Worm (Caenorhabditis elegans): ENCODE results near the gene acr-20.
A peak's percentile ranks its signal among the peaks of the same experiment; 100 is the strongest.

Gene acr-20

ce11 chrII:14404741-14405488, 27.2 kb upstream of the acr-20 start (continued):
- no peak for TF ChIP-seq unc-98 (GFP tag; IDR thresholded peaks at IDR 0.05)
- no peak for TF ChIP-seq unc-30 (tag; optimal IDR thresholded peaks at IDR 0.05)
- peak; percentile 41 for TF ChIP-seq irx-1 (tag; optimal IDR thresholded peaks at IDR 0.05)
- no peak for TF ChIP-seq C34B4.2 (tag; optimal IDR thresholded peaks at IDR 0.05)
- TF ChIP-seq xbp-1 (tag; optimal IDR thresholded peaks at IDR 0.05), result peak; percentile 68
- TF ChIP-seq dsc-1 (tag; optimal IDR thresholded peaks at IDR 0.05), result peak; percentile 75
- no peak for TF ChIP-seq ceh-63 (GFP tag; optimal IDR thresholded peaks at IDR 0.05)
- TF ChIP-seq nhr-47 (tag; optimal IDR thresholded peaks at IDR 0.05), result peak; percentile 81
- TF ChIP-seq lsy-2 (tag; optimal IDR thresholded peaks at IDR 0.05), result peak; percentile 61 to 67
- TF ChIP-seq grh-1 (GFP tag; IDR thresholded peaks at IDR 0.05), result peak; percentile 70
- TF ChIP-seq mdl-1 (tag; optimal IDR thresholded peaks at IDR 0.05), result peak in 1 of 2 experiments; percentile 67
- peak; percentile 37 for TF ChIP-seq C16A3.4 (tag; optimal IDR thresholded peaks at IDR 0.05)
- no peak for TF ChIP-seq nhr-12 (tag; optimal IDR thresholded peaks at IDR 0.05)
- peak; percentile 77 for TF ChIP-seq nhr-19 (GFP tag; conservative IDR thresholded peaks at IDR 0.05)
- TF ChIP-seq nhr-237 (tag; optimal IDR thresholded peaks at IDR 0.05), result no peak
- TF ChIP-seq ceh-90 (tag; optimal IDR thresholded peaks at IDR 0.05), result no peak
- TF ChIP-seq ets-5 (GFP tag; IDR thresholded peaks at IDR 0.05), result no peak
- TF ChIP-seq pax-3 (tag; optimal IDR thresholded peaks at IDR 0.05), result peak; percentile 19
- TF ChIP-seq F16B12.6 (tag; optimal IDR thresholded peaks at IDR 0.05), result no peak
- TF ChIP-seq egl-13 (tag; optimal IDR thresholded peaks at IDR 0.05), result peak; percentile 55
- TF ChIP-seq nhr-77 (tag; optimal IDR thresholded peaks at IDR 0.05), result peak; percentile 32
- TF ChIP-seq zag-1 (tag; optimal IDR thresholded peaks at IDR 0.05), result no peak
- TF ChIP-seq nhr-84 (tag; optimal IDR thresholded peaks at IDR 0.05), result no peak
- peak; percentile 63 for TF ChIP-seq aha-1 (tag; optimal IDR thresholded peaks at IDR 0.05)
- TF ChIP-seq dpl-1 (GFP tag; optimal IDR thresholded peaks at IDR 0.05), result peak; percentile 36 to 61 (median 60)
- no peak for TF ChIP-seq sup-37 (GFP tag; optimal IDR thresholded peaks at IDR 0.05)
- TF ChIP-seq ces-1 (GFP tag; optimal IDR thresholded peaks at IDR 0.05), result no peak
- TF ChIP-seq nhr-20 (tag; optimal IDR thresholded peaks at IDR 0.05), result peak; percentile 82
- TF ChIP-seq nhr-11 (tag; optimal IDR thresholded peaks at IDR 0.05), result no peak
- no peak for TF ChIP-seq tlp-1 (tag; optimal IDR thresholded peaks at IDR 0.05)
- peak; percentile 92 for TF ChIP-seq nhr-85 (tag)
- TF ChIP-seq blmp-1 (tag; optimal IDR thresholded peaks at IDR 0.05), result peak; percentile 92
- peak; percentile 75 for TF ChIP-seq tbx-2 (tag; optimal IDR thresholded peaks at IDR 0.05)
- TF ChIP-seq nhr-71 (tag; optimal IDR thresholded peaks at IDR 0.05), result peak; percentile 90
- TF ChIP-seq unc-86 (tag; optimal IDR thresholded peaks at IDR 0.05), result peak; percentile 85
- no peak for TF ChIP-seq elt-2 (tag; optimal IDR thresholded peaks at IDR 0.05)
- peak; percentile 51; the same call in 1 of the 2 replicates for TF ChIP-seq mab-9 (GFP tag; IDR thresholded peaks at IDR 0.05)
- no peak for TF ChIP-seq hlh-4 (tag; optimal IDR thresholded peaks at IDR 0.05)
- TF ChIP-seq lin-39 (tag; optimal IDR thresholded peaks at IDR 0.05), result peak; percentile 47
- TF ChIP-seq efl-1 (optimal IDR thresholded peaks at IDR 0.05), result peak; percentile 65 to 72
- TF ChIP-seq efl-1 (GFP tag; optimal IDR thresholded peaks at IDR 0.05 in 1 of 2), result peak; percentile 26 to 61
- TF ChIP-seq C04F5.9 (tag; optimal IDR thresholded peaks at IDR 0.05), result no peak
- TF ChIP-seq snpc-4 (tag; optimal IDR thresholded peaks at IDR 0.05), result peak; percentile 21
- TF ChIP-seq hlh-17 (GFP tag; optimal IDR thresholded peaks at IDR 0.05; ENCODE audit: borderline replicate concordance), result no peak
- no peak for TF ChIP-seq pqm-1 (tag; optimal IDR thresholded peaks at IDR 0.05)
- TF ChIP-seq lin-15B (tag; optimal IDR thresholded peaks at IDR 0.05), result no peak
- TF ChIP-seq fos-1 (tag; optimal IDR thresholded peaks at IDR 0.05), result no peak
- TF ChIP-seq skn-1 (tag; optimal IDR thresholded peaks at IDR 0.05), result peak; percentile 25
